Worm (Caenorhabditis elegans): ENCODE results near the gene F13B6.1.

DNA sequence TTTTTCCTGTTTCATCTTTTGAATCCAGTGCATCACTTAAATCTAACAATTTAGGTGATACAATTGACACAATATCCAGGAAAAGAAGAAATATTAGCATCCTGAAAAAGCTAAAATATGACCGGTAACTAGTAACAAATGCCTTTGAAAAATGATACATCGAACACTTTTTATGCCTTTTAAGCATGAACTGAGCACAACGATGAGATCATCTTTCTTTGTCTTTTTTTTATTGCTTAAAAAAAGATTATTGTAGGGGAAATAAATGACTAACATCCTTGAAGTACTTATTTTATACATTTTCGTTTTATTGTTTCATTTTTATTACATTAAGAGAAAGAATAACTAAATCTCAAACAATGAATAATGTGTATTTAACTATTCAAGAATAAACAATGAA lies 9.5 kb downstream of the F13B6.1 start, which contains the start of gene F13B6.3:
- TF ChIP-seq nhr-25 (tag; optimal IDR thresholded peaks at IDR 0.05) (no peak), ceh-82 (tag; optimal IDR thresholded peaks at IDR 0.05) (no peak), nhr-77 (tag; optimal IDR thresholded peaks at IDR 0.05) (no peak), sma-9 (GFP tag; optimal IDR thresholded peaks at IDR 0.05) (no peak), sma-9 (tag; optimal IDR thresholded peaks at IDR 0.05) (no peak), nhr-23 (tag; optimal IDR thresholded peaks at IDR 0.05) (no peak), ztf-11 (tag; optimal IDR thresholded peaks at IDR 0.05) (no peak), F13H6.1 (tag; optimal IDR thresholded peaks at IDR 0.05) (no peak), nhr-237 (tag; optimal IDR thresholded peaks at IDR 0.05) (no peak), ztf-4 (tag; optimal IDR thresholded peaks at IDR 0.05) (no peak)

Data from whole organism, L2 larva.